Worm (Caenorhabditis elegans) whole organism, L1 larva: ENCODE results near the gene F07F6.7.

Experiments used
- F16B12.6 ChIP-seq: fragments of 150-350 bp; optimal IDR thresholded peaks from 2 replicates; lab custom pipeline; 2014; ENCODE audit warnings: missing biosample characterization, missing genetic modification characterization
- Y116A8C.19 ChIP-seq: sonication (generic microtip); optimal IDR thresholded peaks from 2 replicates; lab custom pipeline; 2016; ENCODE audit warnings: missing compliant biosample characterization, missing genetic modification characterization, borderline replicate concordance
- aha-1 ChIP-seq: fragments of 150-350 bp; optimal IDR thresholded peaks from 2 replicates; lab custom pipeline; 2014; ENCODE audit warnings: missing biosample characterization, missing genetic modification characterization
- aly-2 ChIP-seq: fragments of 150-350 bp; optimal IDR thresholded peaks from 2 replicates; lab custom pipeline; 2014; ENCODE audit warnings: missing biosample characterization, missing genetic modification characterization
- blmp-1 ChIP-seq: fragments of 150-350 bp; optimal IDR thresholded peaks from 2 replicates; lab custom pipeline; 2014; ENCODE audit warnings: missing biosample characterization, missing genetic modification characterization
- ceh-63 ChIP-seq: fragments of 200-800 bp; sonication (Bioruptor generic); optimal IDR thresholded peaks from 2 replicates; lab custom pipeline; 2018; ENCODE audit warnings: mild to moderate bottlenecking, missing genetic modification characterization, missing compliant biosample characterization
- ceh-88 ChIP-seq: fragments of 200-800 bp; sonication (Bioruptor generic); IDR thresholded peaks from 2 replicates; pipeline ENCODE4 v1.3.6; 2022; ENCODE audit warnings: missing genetic modification characterization, missing compliant biosample characterization
- dsc-1 ChIP-seq: sonication (generic microtip); optimal IDR thresholded peaks from 2 replicates; lab custom pipeline; 2016; ENCODE audit warnings: mild to moderate bottlenecking, missing genetic modification characterization, missing compliant biosample characterization
- efl-1 ChIP-seq, 4 experiments: fragments of 150-350 bp; optimal IDR thresholded peaks in 3 of 4; peaks in 1 of 4; 1 replicate in 1 of 4; 2 replicates in 3 of 4; lab custom pipeline; 2014; ENCODE audit warnings: missing biosample characterization in 2 of 4, missing genetic modification characterization in 2 of 4, missing genetic modification reagents in 2 of 4
- egl-27 ChIP-seq, 2 experiments: fragments of 150-350 bp in 1 of 2; sonication (generic microtip); optimal IDR thresholded peaks; 3 replicates each; lab custom pipeline; 2017 to 2018; ENCODE audit warnings: missing biosample characterization in 2 of 2, missing genetic modification characterization in 2 of 2, missing genetic modification reagents in 2 of 2
- elt-3 ChIP-seq, 6 experiments: fragments of 150-350 bp in 1 of 6; sonication (generic microtip); optimal IDR thresholded peaks; 2 replicates each; lab custom pipeline; 2017 to 2018; ENCODE audit warnings: missing biosample characterization in 6 of 6, missing genetic modification characterization in 6 of 6, inconsistent platforms in 1 of 6
- ets-5 ChIP-seq: fragments of 200-800 bp; sonication (Bioruptor generic); IDR thresholded peaks from 2 replicates; pipeline ENCODE4 v1.3.6; 2022; ENCODE audit warnings: missing genetic modification characterization, missing compliant biosample characterization
- fkh-4 ChIP-seq: sonication (generic microtip); optimal IDR thresholded peaks from 2 replicates; lab custom pipeline; 2016; ENCODE audit warnings: missing compliant biosample characterization, missing genetic modification characterization, borderline replicate concordance
- grh-1 ChIP-seq: fragments of 200-800 bp; sonication (Bioruptor generic); IDR thresholded peaks from 2 replicates; pipeline ENCODE4 v1.3.6; 2022; ENCODE audit warnings: missing genetic modification reagents, missing genetic modification characterization, missing compliant biosample characterization
- hlh-4 ChIP-seq: sonication (generic microtip); optimal IDR thresholded peaks from 2 replicates; lab custom pipeline; 2016; ENCODE audit warnings: mild to moderate bottlenecking, missing genetic modification characterization, missing compliant biosample characterization
- jun-1 ChIP-seq: fragments of 150-350 bp; optimal IDR thresholded peaks from 2 replicates; lab custom pipeline; 2014; ENCODE audit warnings: missing biosample characterization, missing genetic modification reagents, missing genetic modification characterization
- lin-14 ChIP-seq: fragments of 200-800 bp; sonication (Bioruptor generic); optimal IDR thresholded peaks from 2 replicates; lab custom pipeline; 2018; ENCODE audit warnings: mild to moderate bottlenecking, missing genetic modification characterization, moderate library complexity, missing compliant biosample characterization
- lin-35 ChIP-seq, 2 experiments: fragments of 150-350 bp; optimal IDR thresholded peaks; 2 replicates each; lab custom pipeline; 2014; ENCODE audit warnings: missing biosample characterization in 2 of 2, missing genetic modification characterization in 2 of 2, missing genetic modification reagents in 2 of 2
- lsy-2 ChIP-seq, 2 experiments: fragments of 150-350 bp; optimal IDR thresholded peaks; 2 replicates each; lab custom pipeline; 2014; ENCODE audit warnings: missing biosample characterization in 2 of 2, missing genetic modification characterization in 2 of 2
- mab-9 ChIP-seq: fragments of 200-800 bp; sonication (Bioruptor generic); IDR thresholded peaks from 2 replicates; pipeline ENCODE4 v1.3.6; 2022; ENCODE audit warnings: missing genetic modification reagents, missing genetic modification characterization, missing compliant biosample characterization
- mep-1 ChIP-seq: fragments of 150-350 bp; optimal IDR thresholded peaks from 2 replicates; lab custom pipeline; 2014; ENCODE audit warnings: missing biosample characterization, missing genetic modification characterization
- nhr-19 ChIP-seq: fragments of 200-800 bp; sonication (Bioruptor generic); conservative IDR thresholded peaks from 2 replicates; pipeline ENCODE4 v1.3.6; 2022; ENCODE audit warnings: missing genetic modification characterization, missing compliant biosample characterization
- nhr-20 ChIP-seq: sonication (generic microtip); optimal IDR thresholded peaks from 2 replicates; lab custom pipeline; 2016; ENCODE audit warnings: mild to moderate bottlenecking, missing genetic modification characterization, missing compliant biosample characterization
- nhr-76 ChIP-seq: sonication (generic microtip); optimal IDR thresholded peaks from 2 replicates; lab custom pipeline; 2017; ENCODE audit warnings: missing biosample characterization, missing genetic modification characterization
- nhr-84 ChIP-seq: sonication (generic microtip); optimal IDR thresholded peaks from 2 replicates; lab custom pipeline; 2017; ENCODE audit warnings: missing biosample characterization, missing genetic modification characterization
- nhr-85 ChIP-seq: sonication (generic microtip); peaks from one replicate; lab custom pipeline; 2016; ENCODE audit warnings: missing genetic modification characterization, inconsistent platforms, missing compliant biosample characterization
- pag-3 ChIP-seq: sonication (generic microtip); optimal IDR thresholded peaks from 2 replicates; lab custom pipeline; 2017; ENCODE audit warnings: missing genetic modification characterization, mild to moderate bottlenecking, missing compliant biosample characterization, antibody characterized with exemption, borderline replicate concordance; ENCODE audit not compliant: insufficient read depth
- rnt-1 ChIP-seq: sonication (generic microtip); optimal IDR thresholded peaks from 2 replicates; lab custom pipeline; 2016; ENCODE audit warnings: mild to moderate bottlenecking, missing genetic modification characterization, moderate library complexity, missing compliant biosample characterization
- skn-1 ChIP-seq: fragments of 150-350 bp; optimal IDR thresholded peaks from 2 replicates; lab custom pipeline; 2014; ENCODE audit warnings: missing biosample characterization, missing genetic modification characterization
- snu-23 ChIP-seq: sonication (generic microtip); optimal IDR thresholded peaks from 2 replicates; lab custom pipeline; 2016; ENCODE audit warnings: missing genetic modification characterization, missing compliant biosample characterization
- tbx-2 ChIP-seq: sonication (generic microtip); optimal IDR thresholded peaks from 2 replicates; lab custom pipeline; 2016; ENCODE audit warnings: missing genetic modification characterization, missing compliant biosample characterization
- tlp-1 ChIP-seq: fragments of 150-350 bp; optimal IDR thresholded peaks from 2 replicates; lab custom pipeline; 2014; ENCODE audit warnings: missing biosample characterization, missing genetic modification characterization
- unc-130 ChIP-seq: fragments of 150-350 bp; optimal IDR thresholded peaks from 2 replicates; lab custom pipeline; 2017; ENCODE audit warnings: missing biosample characterization, missing genetic modification characterization, inconsistent platforms
- unc-98 ChIP-seq: fragments of 200-800 bp; sonication (Bioruptor generic); IDR thresholded peaks from 2 replicates; pipeline ENCODE4 v1.3.6; 2022; ENCODE audit warnings: missing genetic modification characterization, missing compliant biosample characterization
- ztf-11 ChIP-seq, 2 experiments: sonication (generic microtip); optimal IDR thresholded peaks; 2 replicates each; lab custom pipeline; 2016 to 2017; ENCODE audit warnings: missing genetic modification characterization in 2 of 2, missing biosample characterization in 1 of 2, missing compliant biosample characterization in 1 of 2

Gene F07F6.7

DNA sequence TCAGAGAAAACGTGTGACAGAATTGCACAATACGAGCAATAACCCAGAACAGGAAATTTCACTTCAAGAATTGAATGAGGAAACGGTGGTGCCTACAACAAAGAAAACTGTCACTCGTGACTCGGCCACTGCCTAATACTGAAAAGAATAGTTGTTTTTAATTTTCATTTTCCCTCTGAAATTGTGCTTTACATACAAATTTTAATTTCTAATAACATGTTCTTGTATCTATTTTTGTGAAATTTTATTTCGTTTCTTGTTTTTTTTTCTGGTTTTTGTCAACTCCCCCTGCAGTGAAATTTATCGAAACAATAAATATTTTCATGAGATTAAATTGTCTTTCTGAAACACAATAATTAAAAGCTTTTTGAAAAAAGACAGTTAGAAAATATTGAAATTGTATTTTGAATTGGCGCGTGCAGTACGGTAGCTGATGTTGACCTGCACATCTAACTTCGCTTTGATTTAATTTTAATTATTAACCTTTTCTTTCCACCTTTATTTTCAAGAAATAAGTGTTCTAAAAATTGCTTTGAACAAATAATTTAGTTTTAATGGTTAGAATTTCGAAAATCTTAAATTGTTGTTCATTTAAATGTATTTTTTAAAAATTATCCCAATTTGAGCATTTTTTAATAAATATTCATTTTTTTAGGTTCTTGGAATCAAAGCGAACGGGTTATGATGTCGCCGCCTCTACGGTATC, 32.1 kb upstream of the F07F6.7 start, which contains the start of gene daz-1:
Gene daz-1, plus strand, starts transcription at position 656 of the 706 bp plus-strand sequence.
- TF ChIP-seq pag-3 (tag; lab: Kevin White, UChicago) (no peak), ceh-63 (GFP tag; lab: Kevin White, UChicago) (no peak), aha-1 (tag; lab: Kevin White, UChicago) (no peak), ets-5 (no peak), tlp-1 (tag; lab: Kevin White, UChicago) (no peak), Y116A8C.19 (tag; lab: Kevin White, UChicago) (no peak), egl-27 (tag; optimal IDR thresholded peaks at IDR 0.05; lab: Kevin White, UChicago) (no peak), tbx-2 (tag; lab: Kevin White, UChicago) (no peak), nhr-84 (tag; lab: Kevin White, UChicago) (no peak), jun-1 (tag; lab: Kevin White, UChicago) (no peak), mab-9 (GFP tag; lab: Robert Waterston, UW) (no peak), skn-1 (no peak), hlh-4 (tag; lab: Kevin White, UChicago) (no peak)

ce11 chrII:5453547-5453946, 29.9 kb upstream of the F07F6.7 start, which contains the start of gene dhs-5:
dhs-5 (plus strand) TSS chrII:5453847.
- TF ChIP-seq dsc-1 (tag; lab: Kevin White, UChicago), result peak; percentile 56
- no peak for TF ChIP-seq F16B12.6 (tag; lab: Kevin White, UChicago)

ce11 chrII:5451278-5451677, 27.6 kb upstream of the F07F6.7 start:
- TF ChIP-seq nhr-85 (tag; lab: Kevin White, UChicago), result peak; percentile 66
- TF ChIP-seq unc-130, result no peak

DNA sequence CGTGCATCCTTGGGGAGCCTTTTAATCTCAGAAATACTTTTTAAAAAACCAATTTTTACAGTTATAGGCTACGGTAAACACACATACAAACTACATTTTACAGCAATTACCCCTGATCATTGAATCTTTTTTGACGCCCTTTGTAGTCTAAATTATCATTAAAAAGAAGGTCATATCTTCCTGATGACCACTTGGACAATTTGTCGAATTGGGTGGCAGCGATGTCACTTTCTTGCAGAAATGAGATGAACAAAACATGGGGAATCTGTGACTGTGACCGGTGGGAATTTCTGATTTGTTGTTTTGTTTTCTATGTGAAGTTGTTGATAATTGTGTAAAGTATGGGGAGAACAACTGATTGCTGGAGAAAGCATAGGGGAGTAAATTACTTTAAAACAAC, 26.0 kb upstream of the F07F6.7 start:
- TF ChIP-seq grh-1 (GFP tag; lab: Robert Waterston, UW), result no peak
- TF ChIP-seq nhr-20, result peak; percentile 0
- TF ChIP-seq aly-2 (tag; lab: Kevin White, UChicago), result no peak
- no peak for TF ChIP-seq snu-23 (GFP tag; lab: Kevin White, UChicago)
- TF ChIP-seq fkh-4, result no peak
- TF ChIP-seq nhr-84 (tag; lab: Kevin White, UChicago), result no peak
- TF ChIP-seq ceh-88 (GFP tag; lab: Robert Waterston, UW), result no peak
- no peak for TF ChIP-seq lin-35 (GFP tag; optimal IDR thresholded peaks at IDR 0.05; lab: Kevin White, UChicago)
- no peak for TF ChIP-seq lsy-2 (tag; optimal IDR thresholded peaks at IDR 0.05; lab: Kevin White, UChicago)
- TF ChIP-seq ztf-11 (tag; optimal IDR thresholded peaks at IDR 0.05; lab: Kevin White, UChicago), result no peak
- TF ChIP-seq unc-98 (GFP tag; lab: Robert Waterston, UW), result no peak
- TF ChIP-seq mep-1 (tag; lab: Kevin White, UChicago), result no peak
- peak; percentile 74 for TF ChIP-seq blmp-1 (tag; lab: Kevin White, UChicago)
- no peak for TF ChIP-seq nhr-19 (GFP tag; lab: Robert Waterston, UW)
- peak in 1 of 6 experiments; percentile 12 for TF ChIP-seq elt-3 (tag; optimal IDR thresholded peaks at IDR 0.05; lab: Kevin White, UChicago)
- TF ChIP-seq tbx-2 (tag; lab: Kevin White, UChicago), result no peak
- peak; percentile 67 for TF ChIP-seq nhr-85 (tag; lab: Kevin White, UChicago)
- TF ChIP-seq nhr-76 (tag; lab: Kevin White, UChicago), result no peak

ce11 chrII:5449219-5449618, 25.6 kb upstream of the F07F6.7 start:
- TF ChIP-seq nhr-19 (GFP tag; lab: Robert Waterston, UW) (peak; percentile 41), unc-98 (GFP tag; lab: Robert Waterston, UW) (no peak), dsc-1 (tag; lab: Kevin White, UChicago) (peak; percentile 32), ceh-88 (GFP tag; lab: Robert Waterston, UW) (no peak), snu-23 (GFP tag; lab: Kevin White, UChicago) (no peak), efl-1 (optimal IDR thresholded peaks at IDR 0.05; lab: Kevin White, UChicago) (peak in 1 of 2 experiments; percentile 6), efl-1 (GFP tag; optimal IDR thresholded peaks at IDR 0.05 in 1 of 2; lab: Kevin White, UChicago) (no peak), rnt-1 (tag; lab: Kevin White, UChicago) (peak; percentile 72), lin-14 (peak; percentile 59), hlh-4 (tag; lab: Kevin White, UChicago) (no peak)
